Worm (Caenorhabditis elegans): ENCODE results near the gene srx-45.

DNA sequence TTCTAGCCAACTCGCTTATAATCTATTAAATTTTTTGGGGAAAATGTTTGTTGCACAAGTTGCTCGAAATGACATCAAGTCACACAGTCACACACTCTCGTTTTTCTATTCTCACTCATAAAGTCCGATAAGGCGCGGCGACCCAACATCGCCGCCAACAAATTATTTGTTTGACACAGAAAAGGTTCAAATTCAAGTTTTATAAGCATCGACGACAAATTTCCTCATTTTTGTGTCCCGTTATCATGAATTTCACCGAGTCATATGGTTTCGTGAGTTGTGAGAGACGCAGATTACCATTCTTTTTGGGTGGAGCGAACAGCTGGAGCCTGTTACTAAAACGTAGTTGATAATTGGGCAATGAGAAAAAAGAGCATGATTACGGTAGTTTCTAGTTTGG lies 16.7 kb downstream of the srx-45 start:
- no peak for TF ChIP-seq sem-2 (GFP tag; optimal IDR thresholded peaks at IDR 0.05)
- TF ChIP-seq unc-62 (GFP tag; optimal IDR thresholded peaks at IDR 0.05), result no peak
- no peak for TF ChIP-seq pha-4 (tag; optimal IDR thresholded peaks at IDR 0.05)
- no peak for TF ChIP-seq nhr-76 (tag; optimal IDR thresholded peaks at IDR 0.05)

All from whole organism, mixed stage, embryonic.